Worm (Caenorhabditis elegans) whole organism, mixed stage, embryonic: ENCODE measurements around the gene gpdh-2.
A peak's percentile ranks its signal among the peaks of the same experiment; 100 is the strongest.

Source experiments
- ceh-43 ChIP-seq: fragments of 200-800 bp; sonication (Bioruptor generic); optimal IDR thresholded peaks from 2 replicates; lab custom pipeline; 2018; ENCODE audit warnings: mild to moderate bottlenecking, missing genetic modification characterization, moderate library complexity, missing compliant biosample characterization
- ces-1 ChIP-seq: fragments of 150-350 bp; optimal IDR thresholded peaks from 2 replicates; lab custom pipeline; 2014; ENCODE audit warnings: missing biosample characterization, missing genetic modification reagents, missing genetic modification characterization
- lin-13 ChIP-seq: fragments of 150-350 bp; optimal IDR thresholded peaks from 2 replicates; lab custom pipeline; 2014; ENCODE audit warnings: missing biosample characterization, missing genetic modification characterization
- mab-5 ChIP-seq: fragments of 150-350 bp; optimal IDR thresholded peaks from 2 replicates; lab custom pipeline; 2014; ENCODE audit warnings: missing biosample characterization, missing genetic modification characterization
- nhr-237 ChIP-seq: fragments of 150-350 bp; optimal IDR thresholded peaks from 2 replicates; lab custom pipeline; 2014; ENCODE audit warnings: missing biosample characterization, missing genetic modification characterization
- nhr-28 ChIP-seq: fragments of 150-350 bp; optimal IDR thresholded peaks from 2 replicates; lab custom pipeline; 2014; ENCODE audit warnings: missing biosample characterization, missing genetic modification characterization
- pha-4 ChIP-seq: fragments of 150-350 bp; optimal IDR thresholded peaks from 2 replicates; lab custom pipeline; 2018; ENCODE audit warnings: missing biosample characterization, missing genetic modification reagents, missing genetic modification characterization
- unc-120 ChIP-seq: sonication (generic microtip); optimal IDR thresholded peaks from 2 replicates; lab custom pipeline; 2017; ENCODE audit warnings: missing genetic modification characterization, missing compliant biosample characterization; ENCODE audit not compliant: poor library complexity, severe bottlenecking
- unc-62 ChIP-seq: fragments of 150-350 bp; optimal IDR thresholded peaks from 2 replicates; lab custom pipeline; 2014; ENCODE audit warnings: missing biosample characterization, missing genetic modification reagents, missing genetic modification characterization
- ztf-11 ChIP-seq: fragments of 150-350 bp; optimal IDR thresholded peaks from 2 replicates; lab custom pipeline; 2014; ENCODE audit warnings: missing biosample characterization, missing genetic modification characterization

DNA sequence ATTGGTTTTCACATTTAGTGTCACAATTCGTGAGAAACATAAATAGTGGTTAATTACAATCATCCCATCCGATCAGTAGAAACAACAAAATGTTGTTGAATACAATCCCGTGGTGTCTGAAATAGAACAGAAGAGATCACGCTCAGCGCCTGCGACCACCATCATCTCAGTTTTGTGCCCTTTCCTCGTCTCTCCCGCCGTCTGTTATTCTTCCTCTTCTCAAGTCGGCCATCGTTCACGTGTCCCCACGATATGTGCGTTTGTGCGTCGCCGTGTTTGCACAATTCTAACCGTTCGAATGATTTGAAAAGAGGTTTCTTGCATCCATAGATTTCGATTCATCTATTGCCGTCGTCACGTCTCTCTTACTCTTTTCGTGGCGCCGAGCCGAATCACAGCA, 40.2 kb downstream of the gpdh-2 start, which contains the start of gene panl-3:
- TF ChIP-seq unc-120 (tag; lab: Kevin White, UChicago) (no peak), nhr-28 (tag; lab: Kevin White, UChicago) (no peak), ztf-11 (tag; lab: Kevin White, UChicago) (no peak), ceh-43 (GFP tag; lab: Kevin White, UChicago) (no peak), ces-1 (GFP tag; lab: Kevin White, UChicago) (no peak), unc-62 (GFP tag; lab: Kevin White, UChicago) (no peak), lin-13 (tag; lab: Kevin White, UChicago) (peak; percentile 14), nhr-237 (no peak), pha-4 (tag; lab: Kevin White, UChicago) (peak; percentile 23), mab-5 (tag; lab: Kevin White, UChicago) (no peak)
